Fruit fly (Drosophila melanogaster): ENCODE results near the gene tilB.
A peak's percentile ranks its signal among the peaks of the same experiment; 100 is the strongest.

The tilB gene

DNA sequence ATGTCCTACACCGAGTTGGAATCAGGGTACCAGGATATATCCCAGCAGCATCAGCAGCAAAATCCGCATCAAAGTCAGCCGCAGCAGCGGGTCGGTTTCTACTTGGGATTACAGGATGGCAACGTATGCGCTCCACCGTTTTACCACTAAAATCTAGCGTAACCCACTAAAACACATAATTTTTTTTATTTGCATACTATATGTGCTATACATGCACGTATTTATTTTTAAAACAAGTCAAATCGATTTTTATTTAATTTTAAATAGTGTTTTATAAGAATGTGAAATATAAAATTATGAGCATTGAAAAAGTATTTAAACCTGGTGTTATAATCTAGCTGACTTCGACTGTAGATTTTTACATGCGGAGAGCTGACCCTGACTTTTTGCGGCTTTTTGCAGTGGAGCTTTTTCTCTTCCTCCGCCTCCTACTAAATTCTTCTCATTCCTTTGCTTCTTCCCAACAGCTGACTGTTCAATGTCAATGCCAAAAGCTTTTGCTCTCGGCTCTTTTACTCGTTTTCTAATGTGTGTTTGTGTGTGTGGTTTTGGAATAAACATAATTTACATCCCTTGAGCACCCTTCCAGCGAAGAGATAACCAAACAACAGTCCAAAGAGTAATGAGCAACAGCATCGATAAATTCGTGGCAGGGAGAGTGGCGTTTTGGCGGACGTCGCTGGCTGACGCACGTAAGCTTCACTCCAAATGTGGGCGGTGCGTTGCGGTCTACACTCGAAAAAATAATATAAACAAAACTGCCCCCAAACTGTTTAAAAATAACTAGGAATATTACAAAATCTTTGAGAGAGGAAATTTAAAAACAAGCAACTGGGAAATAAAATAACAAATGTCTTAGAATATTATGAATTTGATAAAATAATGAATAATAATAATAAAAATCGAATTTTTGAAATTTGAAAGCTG lies 38.4 kb downstream of the tilB start (continued):
- TF ChIP-seq tll (GFP tag; optimal IDR thresholded peaks at IDR 0.05) (no peak), TFAM (GFP tag; optimal IDR thresholded peaks at IDR 0.05) (no peak), grau (tag; optimal IDR thresholded peaks at IDR 0.05) (peak; percentile 44), twi (tag; optimal IDR thresholded peaks at IDR 0.05) (no peak), Dek (tag; optimal IDR thresholded peaks at IDR 0.05) (peak; percentile 43), CG31441 (GFP tag; IDR thresholded peaks at IDR 0.05) (peak; percentile 58), shn (GFP tag; optimal IDR thresholded peaks at IDR 0.05) (no peak), D (optimal IDR thresholded peaks at IDR 0.05) (no peak), D (GFP tag; optimal IDR thresholded peaks at IDR 0.05) (no peak), Nf-YA (GFP tag; IDR thresholded peaks at IDR 0.05) (no peak), E2f2 (GFP tag; IDR thresholded peaks at IDR 0.05) (peak; percentile 19; the same call in 1 of the 2 replicates), CG9437 (GFP tag; optimal IDR thresholded peaks at IDR 0.05) (no peak), dmrt11E (tag; optimal IDR thresholded peaks at IDR 0.05) (no peak), CG3163 (GFP tag; optimal IDR thresholded peaks at IDR 0.05) (peak; percentile 64), lab (GFP tag; optimal IDR thresholded peaks at IDR 0.05) (peak; percentile 57), Rx (GFP tag; IDR thresholded peaks at IDR 0.05) (no peak), oc (tag; optimal IDR thresholded peaks at IDR 0.05) (no peak), Doc3 (GFP tag; IDR thresholded peaks at IDR 0.05; ENCODE audit: partially characterized antibody) (no peak), luna (GFP tag; optimal IDR thresholded peaks at IDR 0.05) (no peak), Dip3 (GFP tag; optimal IDR thresholded peaks at IDR 0.05) (no peak), CG11696 (GFP tag; IDR thresholded peaks at IDR 0.05) (peak; percentile 74), ems (GFP tag; optimal IDR thresholded peaks at IDR 0.05) (no peak)

DNA sequence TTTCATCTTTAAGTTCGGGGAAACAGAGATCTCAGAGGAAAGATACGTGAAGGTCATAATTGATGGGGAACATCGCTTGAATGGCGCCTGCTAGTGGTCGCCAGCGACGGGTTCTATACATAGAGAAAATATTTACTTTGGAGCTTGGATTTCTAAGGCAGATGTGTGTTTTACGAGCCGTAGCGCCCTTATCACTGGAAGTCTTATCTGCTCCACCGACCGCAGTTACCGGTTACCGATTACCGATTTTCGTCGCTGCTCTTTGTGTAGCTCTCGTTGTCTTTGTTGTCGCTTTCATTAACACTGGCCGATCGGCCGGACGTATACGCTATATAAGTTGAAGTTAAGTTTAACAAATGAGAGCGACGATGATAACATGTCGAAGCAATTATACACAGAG lies 41.0 kb downstream of the tilB start:
- TF ChIP-seq CG33557 (GFP tag; optimal IDR thresholded peaks at IDR 0.05) (no peak), mirr (GFP tag; optimal IDR thresholded peaks at IDR 0.05) (peak; percentile 55), luna (GFP tag; optimal IDR thresholded peaks at IDR 0.05) (no peak), Camta (GFP tag; optimal IDR thresholded peaks at IDR 0.05) (no peak), CG2199 (GFP tag; IDR thresholded peaks at IDR 0.05) (peak; percentile 89), CG12155 (GFP tag; optimal IDR thresholded peaks at IDR 0.05) (no peak), GATAe (GFP tag; conservative IDR thresholded peaks at IDR 0.05) (peak; percentile 39; the same call in 1 of the 2 replicates), Pdp1 (GFP tag; optimal IDR thresholded peaks at IDR 0.05) (peak in 1 of 2 experiments; percentile 16), CG10321 (GFP tag; IDR thresholded peaks at IDR 0.05) (no peak), Mrtf (GFP tag; IDR thresholded peaks at IDR 0.05) (no peak), shn (GFP tag; optimal IDR thresholded peaks at IDR 0.05) (no peak), Xrp1 (GFP tag; IDR thresholded peaks at IDR 0.05) (0 out of 2 replicates have a peak, but pooled peaks have one; percentile 4), chinmo (GFP tag; IDR thresholded peaks at IDR 0.05; ENCODE audit: partially characterized antibody) (0 out of 4 replicates have a peak, but pooled peaks have one; percentile 43), CG10543 (GFP tag; optimal IDR thresholded peaks at IDR 0.05) (peak; percentile 36), org-1 (GFP tag; optimal IDR thresholded peaks at IDR 0.05) (no peak), Lpt (GFP tag; optimal IDR thresholded peaks at IDR 0.05) (no peak), Dip2 (GFP tag; IDR thresholded peaks at IDR 0.05) (no peak), dmrt99B (tag; optimal IDR thresholded peaks at IDR 0.05) (no peak), sug (tag; optimal IDR thresholded peaks at IDR 0.05) (peak; percentile 55), D19A (tag; optimal IDR thresholded peaks at IDR 0.05) (no peak), CG17568 (GFP tag; optimal IDR thresholded peaks at IDR 0.05) (no peak), dysf (GFP tag; IDR thresholded peaks at IDR 0.05) (no peak), Deaf1 (tag; optimal IDR thresholded peaks at IDR 0.05) (peak; percentile 71), CG6689 (GFP tag; IDR thresholded peaks at IDR 0.05) (no peak), CG12769 (tag; optimal IDR thresholded peaks at IDR 0.05) (peak; percentile 35), exex (tag; optimal IDR thresholded peaks at IDR 0.05) (peak; percentile 19), hth (optimal IDR thresholded peaks at IDR 0.05) (no peak), vvl (GFP tag; IDR thresholded peaks at IDR 0.05) (no peak), amos (GFP tag; IDR thresholded peaks at IDR 0.05; ENCODE audit: partially characterized antibody) (peak; percentile 18; the same call in 1 of the 2 replicates)
